Worm (Caenorhabditis elegans): ENCODE results near the gene mca-1.

mca-1 gene

ce11 chrIV:9672434-9672833 lies 37.7 kb upstream of the mca-1 start (continued):
- no peak for TF ChIP-seq nhr-23 (tag; optimal IDR thresholded peaks at IDR 0.05)
- peak; percentile 45 for TF ChIP-seq nhr-129 (tag; optimal IDR thresholded peaks at IDR 0.05)
- TF ChIP-seq nhr-21 (tag; optimal IDR thresholded peaks at IDR 0.05) = peak; percentile 92
- no peak for TF ChIP-seq nhr-11 (tag; optimal IDR thresholded peaks at IDR 0.05)
- peak; percentile 92 for TF ChIP-seq sma-9 (GFP tag; optimal IDR thresholded peaks at IDR 0.05)
- TF ChIP-seq sma-9 (tag; optimal IDR thresholded peaks at IDR 0.05) = no peak
- TF ChIP-seq lin-13 (GFP tag; optimal IDR thresholded peaks at IDR 0.05) = no peak
- TF ChIP-seq ztf-4 (tag; optimal IDR thresholded peaks at IDR 0.05) = no peak

DNA sequence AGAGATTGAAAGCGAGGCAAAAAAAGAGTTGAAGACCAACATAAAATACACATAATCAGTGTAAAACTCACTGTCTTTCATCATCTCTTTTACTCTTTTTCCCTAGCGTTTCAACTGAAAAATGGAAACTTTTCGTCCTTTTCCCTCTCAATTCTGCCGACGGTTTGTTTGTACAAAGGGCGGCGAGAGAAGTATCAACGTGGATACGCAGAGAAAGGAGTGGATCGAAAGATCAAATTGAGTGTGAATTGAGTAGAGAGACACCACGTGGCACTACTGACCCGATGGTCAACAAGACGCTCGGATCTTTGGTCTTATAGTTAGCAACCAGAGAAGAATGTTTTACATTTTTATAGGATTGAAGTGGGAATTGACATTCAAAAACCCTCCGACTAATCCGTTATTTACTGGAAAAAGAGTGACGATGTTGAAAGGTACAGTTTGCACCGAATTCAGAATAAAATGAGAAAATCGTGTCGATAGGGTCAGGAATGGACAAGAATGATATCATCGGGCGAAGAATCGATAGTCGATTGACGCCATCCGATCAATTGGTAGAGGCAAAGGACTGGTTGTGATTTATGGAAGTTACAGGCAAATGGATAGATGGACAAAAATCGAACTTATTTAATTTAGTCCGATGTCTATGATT lies 36.4 kb upstream of the mca-1 start:
- TF ChIP-seq nhr-12 (tag; optimal IDR thresholded peaks at IDR 0.05) (no peak), blmp-1 (tag; optimal IDR thresholded peaks at IDR 0.05; ENCODE audit: insufficient read depth) (peak; percentile 49), ama-1 (optimal IDR thresholded peaks at IDR 0.05) (no peak), mdl-1 (tag; optimal IDR thresholded peaks at IDR 0.05) (peak; percentile 50 to 75), nhr-25 (tag; optimal IDR thresholded peaks at IDR 0.05) (peak; percentile 79), ZK546.5 (tag; optimal IDR thresholded peaks at IDR 0.05) (no peak), F13H6.1 (tag; optimal IDR thresholded peaks at IDR 0.05) (peak; percentile 92), zag-1 (tag; optimal IDR thresholded peaks at IDR 0.05) (no peak), gmeb-1 (tag; optimal IDR thresholded peaks at IDR 0.05) (peak; percentile 45), elt-3 (tag; optimal IDR thresholded peaks at IDR 0.05) (no peak), nhr-77 (tag; optimal IDR thresholded peaks at IDR 0.05) (no peak), alr-1 (tag; optimal IDR thresholded peaks at IDR 0.05) (no peak), ztf-4 (tag; optimal IDR thresholded peaks at IDR 0.05) (peak; percentile 45), egl-27 (tag; optimal IDR thresholded peaks at IDR 0.05) (peak; percentile 37), fos-1 (tag; optimal IDR thresholded peaks at IDR 0.05) (peak; percentile 58), unc-55 (GFP tag; optimal IDR thresholded peaks at IDR 0.05) (no peak), nhr-129 (tag; optimal IDR thresholded peaks at IDR 0.05) (peak; percentile 89), C34F6.9 (tag; optimal IDR thresholded peaks at IDR 0.05) (peak; percentile 4), lsy-2 (tag; optimal IDR thresholded peaks at IDR 0.05) (peak in 1 of 2 experiments; percentile 53), nhr-6 (tag; optimal IDR thresholded peaks at IDR 0.05) (peak; percentile 49), nhr-11 (tag; optimal IDR thresholded peaks at IDR 0.05) (no peak), sma-3 (GFP tag; optimal IDR thresholded peaks at IDR 0.05) (peak; percentile 52), sma-9 (GFP tag; optimal IDR thresholded peaks at IDR 0.05) (peak; percentile 97), sma-9 (tag; optimal IDR thresholded peaks at IDR 0.05) (no peak), ceh-16 (tag; optimal IDR thresholded peaks at IDR 0.05) (no peak), crh-2 (tag; optimal IDR thresholded peaks at IDR 0.05) (peak; percentile 94), nhr-10 (tag; optimal IDR thresholded peaks at IDR 0.05) (no peak), lin-13 (GFP tag; optimal IDR thresholded peaks at IDR 0.05) (peak; percentile 24), aly-2 (tag; optimal IDR thresholded peaks at IDR 0.05) (no peak), dmd-4 (tag; optimal IDR thresholded peaks at IDR 0.05) (no peak), sem-4 (tag; optimal IDR thresholded peaks at IDR 0.05) (peak; percentile 24)

DNA sequence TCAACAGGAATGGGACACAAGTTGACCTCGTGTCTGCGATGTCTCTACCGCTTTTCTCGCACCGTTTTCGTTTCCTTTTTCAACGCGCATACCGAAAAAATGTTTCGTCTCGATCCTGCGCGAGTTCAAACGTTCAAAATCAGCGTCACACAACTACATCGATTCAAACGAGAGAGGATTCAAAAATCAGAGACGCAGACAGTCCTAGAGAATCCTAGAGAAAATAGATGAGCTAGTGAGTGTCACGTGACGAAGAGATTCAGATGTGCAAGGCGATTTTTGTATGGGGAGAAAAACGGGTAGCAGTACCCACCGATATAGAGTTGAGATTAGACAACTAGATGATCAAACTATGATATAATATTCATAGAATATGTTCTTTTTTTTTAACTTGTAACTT lies 35.2 kb upstream of the mca-1 start:
- TF ChIP-seq nhr-129 (tag; optimal IDR thresholded peaks at IDR 0.05) = peak; percentile 65
- no peak for TF ChIP-seq unc-55 (GFP tag; optimal IDR thresholded peaks at IDR 0.05)
- TF ChIP-seq nhr-77 (tag; optimal IDR thresholded peaks at IDR 0.05) = no peak
- TF ChIP-seq blmp-1 (tag; optimal IDR thresholded peaks at IDR 0.05; ENCODE audit: insufficient read depth) = peak; percentile 61
- peak; percentile 30 for TF ChIP-seq crh-2 (tag; optimal IDR thresholded peaks at IDR 0.05)
- TF ChIP-seq sma-3 (GFP tag; optimal IDR thresholded peaks at IDR 0.05) = peak; percentile 70
- TF ChIP-seq unc-39 (tag; optimal IDR thresholded peaks at IDR 0.05) = no peak
- no peak for TF ChIP-seq ztf-1 (GFP tag; conservative IDR thresholded peaks at IDR 0.05)
- TF ChIP-seq nhr-12 (tag; optimal IDR thresholded peaks at IDR 0.05) = no peak
- TF ChIP-seq nhr-25 (tag; optimal IDR thresholded peaks at IDR 0.05) = peak; percentile 68
- TF ChIP-seq sma-9 (GFP tag; optimal IDR thresholded peaks at IDR 0.05) = peak; percentile 93
- TF ChIP-seq sma-9 (tag; optimal IDR thresholded peaks at IDR 0.05) = no peak
- no peak for TF ChIP-seq nhr-23 (tag; optimal IDR thresholded peaks at IDR 0.05)
- TF ChIP-seq zag-1 (tag; optimal IDR thresholded peaks at IDR 0.05) = no peak
- no peak for TF ChIP-seq ztf-4 (tag; optimal IDR thresholded peaks at IDR 0.05)
- TF ChIP-seq dmd-4 (tag; optimal IDR thresholded peaks at IDR 0.05) = no peak
- TF ChIP-seq elt-3 (tag; optimal IDR thresholded peaks at IDR 0.05) = no peak
- TF ChIP-seq ama-1 (optimal IDR thresholded peaks at IDR 0.05) = no peak
- TF ChIP-seq peb-1 (tag; optimal IDR thresholded peaks at IDR 0.05) = no peak
- TF ChIP-seq fos-1 (tag; optimal IDR thresholded peaks at IDR 0.05) = peak; percentile 37
- peak; percentile 68 for TF ChIP-seq gmeb-1 (tag; optimal IDR thresholded peaks at IDR 0.05)
- no peak for TF ChIP-seq R02D3.7 (tag; optimal IDR thresholded peaks at IDR 0.05)
- no peak for TF ChIP-seq unc-62 (GFP tag; optimal IDR thresholded peaks at IDR 0.05)
- no peak for TF ChIP-seq ztf-11 (tag; optimal IDR thresholded peaks at IDR 0.05)
- TF ChIP-seq Y55F3AM.14 (GFP tag; optimal IDR thresholded peaks at IDR 0.05) = no peak
- no peak for TF ChIP-seq ZK546.5 (tag; optimal IDR thresholded peaks at IDR 0.05)
- TF ChIP-seq lsy-2 (tag; optimal IDR thresholded peaks at IDR 0.05) = peak in 1 of 2 experiments; percentile 70
- TF ChIP-seq lin-11 (tag; optimal IDR thresholded peaks at IDR 0.05) = no peak
- TF ChIP-seq lin-13 (GFP tag; optimal IDR thresholded peaks at IDR 0.05) = peak; percentile 26
- no peak for TF ChIP-seq nhr-11 (tag; optimal IDR thresholded peaks at IDR 0.05)
- peak; percentile 21 for TF ChIP-seq sem-4 (tag; optimal IDR thresholded peaks at IDR 0.05)
- no peak for TF ChIP-seq nhr-237 (tag; optimal IDR thresholded peaks at IDR 0.05)
- no peak for TF ChIP-seq mbf-1 (tag; optimal IDR thresholded peaks at IDR 0.05)
- no peak for TF ChIP-seq mab-5 (tag; optimal IDR thresholded peaks at IDR 0.05)
- TF ChIP-seq F13H6.1 (tag; optimal IDR thresholded peaks at IDR 0.05) = peak; percentile 9
- no peak for TF ChIP-seq nhr-10 (tag; optimal IDR thresholded peaks at IDR 0.05)
- TF ChIP-seq lin-39 (tag; optimal IDR thresholded peaks at IDR 0.05) = no peak
- TF ChIP-seq C34F6.9 (tag; optimal IDR thresholded peaks at IDR 0.05) = no peak
- TF ChIP-seq egl-27 (tag; optimal IDR thresholded peaks at IDR 0.05) = peak; percentile 33
